Worm (Caenorhabditis elegans) whole organism, L1 larva: ENCODE results near the gene C25A8.5.

Experiments used
- jun-1 ChIP-seq: fragments of 150-350 bp; optimal IDR thresholded peaks from 2 replicates; lab custom pipeline; 2014; ENCODE audit warnings: missing biosample characterization, missing genetic modification reagents, missing genetic modification characterization
- tbx-2 ChIP-seq: sonication (generic microtip); optimal IDR thresholded peaks from 2 replicates; lab custom pipeline; 2016; ENCODE audit warnings: missing genetic modification characterization, missing compliant biosample characterization

- TF ChIP-seq jun-1 (tag; lab: Kevin White, UChicago) (no peak), tbx-2 (tag; lab: Kevin White, UChicago) (no peak)
Measured at ce11 chrIV:6972427-6972826, 26.9 kb upstream of the C25A8.5 start, which contains the start of gene nhr-249.
